Worm (Caenorhabditis elegans) whole organism, early embryonic: ENCODE data around the gene bcl-11.

ENCODE experiments used
- B0310.2 ChIP-seq: sonication (generic microtip); optimal IDR thresholded peaks from 2 replicates; lab custom pipeline; 2016; ENCODE audit warnings: mild to moderate bottlenecking, missing genetic modification characterization, missing compliant biosample characterization
- F13C5.2 ChIP-seq: sonication (generic microtip); optimal IDR thresholded peaks from 2 replicates; lab custom pipeline; 2017; ENCODE audit warnings: mild to moderate bottlenecking, missing genetic modification characterization, inconsistent platforms, missing compliant biosample characterization
- aly-1 ChIP-seq: sonication (generic microtip); optimal IDR thresholded peaks from 2 replicates; lab custom pipeline; 2016; ENCODE audit warnings: missing genetic modification characterization, missing compliant biosample characterization
- ceh-13 ChIP-seq: fragments of 200-800 bp; sonication (Bioruptor generic); optimal IDR thresholded peaks from 2 replicates; lab custom pipeline; 2018; ENCODE audit warnings: mild to moderate bottlenecking, missing genetic modification characterization, missing compliant biosample characterization
- ceh-36 ChIP-seq: sonication (generic microtip); optimal IDR thresholded peaks from 2 replicates; lab custom pipeline; 2016; ENCODE audit warnings: missing genetic modification characterization, inconsistent platforms, missing compliant biosample characterization
- ets-7 ChIP-seq: sonication (generic microtip); optimal IDR thresholded peaks from 2 replicates; lab custom pipeline; 2016; ENCODE audit warnings: missing genotype, missing genetic modification characterization, missing compliant biosample characterization
- hmbx-1 ChIP-seq: sonication (generic microtip); optimal IDR thresholded peaks from 2 replicates; lab custom pipeline; 2016; ENCODE audit warnings: mild to moderate bottlenecking, missing genetic modification characterization, missing compliant biosample characterization
- hmg-4 ChIP-seq: fragments of 200-800 bp; sonication (Bioruptor generic); optimal IDR thresholded peaks from 2 replicates; lab custom pipeline; 2018; ENCODE audit warnings: mild to moderate bottlenecking, missing genetic modification characterization, missing compliant biosample characterization
- hnd-1 ChIP-seq: sonication (generic microtip); optimal IDR thresholded peaks from 2 replicates; lab custom pipeline; 2016; ENCODE audit warnings: missing genetic modification characterization, missing compliant biosample characterization
- pes-1 ChIP-seq: fragments of 200-800 bp; sonication (Bioruptor generic); IDR thresholded peaks from 2 replicates; pipeline ENCODE4 v1.3.6; 2022; ENCODE audit warnings: missing genetic modification reagents, missing genetic modification characterization, missing compliant biosample characterization
- scrt-1 ChIP-seq: fragments of 200-800 bp; sonication (Bioruptor generic); IDR thresholded peaks from 2 replicates; pipeline ENCODE4 v1.3.6; 2022; ENCODE audit warnings: missing genetic modification characterization, missing compliant biosample characterization
- sea-1 ChIP-seq: fragments of 200-800 bp; sonication (Bioruptor generic); conservative IDR thresholded peaks from 2 replicates; pipeline ENCODE4 v1.3.6; 2022; ENCODE audit warnings: missing genetic modification characterization, missing compliant biosample characterization
- tbx-11 ChIP-seq: fragments of 200-800 bp; sonication (Bioruptor generic); IDR thresholded peaks from 2 replicates; pipeline ENCODE4 v1.3.6; 2022; ENCODE audit warnings: missing genetic modification characterization, missing compliant biosample characterization
- tbx-37 ChIP-seq: fragments of 200-800 bp; sonication (Bioruptor generic); conservative IDR thresholded peaks from 2 replicates; pipeline ENCODE4 v1.3.6; 2022; ENCODE audit warnings: missing genetic modification reagents, missing genetic modification characterization, missing compliant biosample characterization
- tra-4 ChIP-seq: sonication (generic microtip); optimal IDR thresholded peaks from 2 replicates; lab custom pipeline; 2017; ENCODE audit warnings: missing genetic modification characterization, missing compliant biosample characterization

The bcl-11 gene

DNA sequence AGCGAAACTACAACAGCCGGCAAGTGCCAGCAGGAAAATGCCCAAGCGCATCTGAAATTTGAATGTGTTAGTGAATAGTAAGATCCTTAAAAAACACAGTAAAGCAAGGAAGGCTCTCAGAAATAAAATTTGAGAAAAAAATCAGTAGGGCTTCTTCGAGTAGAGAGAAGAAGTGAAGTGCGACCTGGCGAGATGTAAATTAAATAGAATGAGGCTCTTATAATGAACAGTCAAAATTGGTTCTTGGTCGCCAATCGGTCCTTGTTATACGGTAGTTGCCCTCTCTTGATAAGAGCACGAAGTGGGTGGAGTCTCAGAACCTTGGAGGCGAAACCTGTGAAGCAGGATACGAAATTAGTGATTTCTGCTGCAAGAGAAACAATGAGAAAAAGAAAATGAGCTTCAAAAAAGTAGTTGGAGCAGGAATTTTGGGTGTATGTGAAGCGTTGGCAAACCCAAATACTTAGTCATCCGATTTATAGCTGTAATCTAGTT is 53.0 kb downstream of the bcl-11 start, which contains the start of gene bcf-1:
bcf-1 (minus strand) TSS at position 51 of the 495 bp plus-strand sequence.
- TF ChIP-seq tra-4 (tag; lab: Kevin White, UChicago): no peak
- TF ChIP-seq pes-1 (GFP tag; lab: Robert Waterston, UW): no peak
- no peak for TF ChIP-seq tbx-11 (GFP tag; lab: Robert Waterston, UW)
- TF ChIP-seq ceh-36 (tag; lab: Kevin White, UChicago): no peak
- TF ChIP-seq scrt-1 (GFP tag; lab: Robert Waterston, UW): no peak
- no peak for TF ChIP-seq hmbx-1 (tag; lab: Kevin White, UChicago)
- TF ChIP-seq F13C5.2 (tag; lab: Kevin White, UChicago): no peak
- no peak for TF ChIP-seq B0310.2
- TF ChIP-seq sea-1 (GFP tag; lab: Robert Waterston, UW): no peak
- TF ChIP-seq hnd-1: no peak
- no peak for TF ChIP-seq ceh-13 (GFP tag; lab: Kevin White, UChicago)
- no peak for TF ChIP-seq aly-1
- TF ChIP-seq tbx-37 (GFP tag; lab: Robert Waterston, UW): no peak

- TF ChIP-seq ets-7: no peak
- TF ChIP-seq hmg-4 (GFP tag; lab: Kevin White, UChicago): no peak
- TF ChIP-seq F13C5.2 (tag; lab: Kevin White, UChicago): no peak
These were observed 55.3 kb downstream of the bcl-11 start for ce11 chrV:6411161-6411560.
